Worm (Caenorhabditis elegans) whole organism, young adult: ENCODE data around the gene col-99.

ENCODE experiments used
- C17E4.6 ChIP-seq: fragments of 200-800 bp; sonication (Bioruptor generic); IDR thresholded peaks from 2 replicates; pipeline ENCODE4 v1.3.6; 2022; ENCODE audit warnings: missing genetic modification reagents, missing genetic modification characterization, missing compliant biosample characterization
- F33H1.4 ChIP-seq: fragments of 200-800 bp; sonication (Bioruptor generic); IDR thresholded peaks from 2 replicates; pipeline ENCODE4 v1.3.6; 2022; ENCODE audit warnings: missing genetic modification reagents, missing genetic modification characterization, missing compliant biosample characterization
- F39B2.1 ChIP-seq: fragments of 200-800 bp; sonication (Bioruptor generic); IDR thresholded peaks from 2 replicates; pipeline ENCODE4 v1.3.6; 2022; ENCODE audit warnings: missing genetic modification reagents, missing genetic modification characterization, missing compliant biosample characterization
- T07F8.4 ChIP-seq: sonication (generic microtip); optimal IDR thresholded peaks from 2 replicates; lab custom pipeline; 2016; ENCODE audit warnings: mild to moderate bottlenecking, missing genetic modification characterization, moderate library complexity, missing compliant biosample characterization
- Y56A3A.18 ChIP-seq: fragments of 200-800 bp; sonication (Bioruptor generic); IDR thresholded peaks from 2 replicates; pipeline ENCODE4 v1.3.6; 2022; ENCODE audit warnings: missing genetic modification reagents, missing genetic modification characterization, missing compliant biosample characterization
- Y95B8A.8 ChIP-seq: fragments of 200-800 bp; sonication (Bioruptor generic); IDR thresholded peaks from 2 replicates; pipeline ENCODE4 v1.3.6; 2022; ENCODE audit warnings: missing genetic modification reagents, missing genetic modification characterization, missing compliant biosample characterization
- aptf-2 ChIP-seq: fragments of 200-800 bp; sonication (Bioruptor generic); conservative IDR thresholded peaks from 2 replicates; pipeline ENCODE4 v1.3.6; 2022; ENCODE audit warnings: missing genetic modification reagents, missing genetic modification characterization, missing compliant biosample characterization
- aptf-3 ChIP-seq: fragments of 200-800 bp; sonication (Bioruptor generic); IDR thresholded peaks from 2 replicates; pipeline ENCODE4 v1.3.6; 2022; ENCODE audit warnings: missing genetic modification characterization, missing compliant biosample characterization
- attf-3 ChIP-seq: fragments of 200-800 bp; sonication (Bioruptor generic); conservative IDR thresholded peaks from 2 replicates; pipeline ENCODE4 v1.3.6; 2022; ENCODE audit warnings: missing genetic modification reagents, missing genetic modification characterization, missing compliant biosample characterization
- bed-1 ChIP-seq: fragments of 200-800 bp; sonication (Bioruptor generic); IDR thresholded peaks from 2 replicates; pipeline ENCODE4 v1.3.6; 2022; ENCODE audit warnings: missing genetic modification reagents, missing genetic modification characterization, missing compliant biosample characterization
- cebp-1 ChIP-seq, 2 experiments: fragments of 200-800 bp in 1 of 2; sonication (Bioruptor generic) in 1 of 2; sonication (generic microtip) in 1 of 2; IDR thresholded peaks in 1 of 2; optimal IDR thresholded peaks in 1 of 2; 2 replicates each; pipeline versions ENCODE4 v1.3.6 to Lab custom; 2017 to 2022; ENCODE audit warnings: missing compliant biosample characterization in 2 of 2, missing genetic modification characterization in 2 of 2, mild to moderate bottlenecking in 1 of 2, missing genetic modification reagents in 1 of 2, moderate library complexity in 1 of 2
- ceh-40 ChIP-seq: fragments of 200-800 bp; sonication (Bioruptor generic); IDR thresholded peaks from 2 replicates; pipeline ENCODE4 v1.3.6; 2022; ENCODE audit warnings: missing genetic modification characterization, missing compliant biosample characterization
- ceh-91 ChIP-seq: fragments of 200-800 bp; sonication (Bioruptor generic); IDR thresholded peaks from 2 replicates; pipeline ENCODE4 v1.3.6; 2022; ENCODE audit warnings: missing genetic modification reagents, missing genetic modification characterization, missing compliant biosample characterization
- hmg-1.2 ChIP-seq: fragments of 200-800 bp; sonication (Bioruptor generic); IDR thresholded peaks from 2 replicates; pipeline ENCODE4 v1.3.6; 2022; ENCODE audit warnings: missing genetic modification reagents, missing genetic modification characterization, missing compliant biosample characterization
- hmg-20 ChIP-seq: fragments of 200-800 bp; sonication (Bioruptor generic); IDR thresholded peaks from 2 replicates; pipeline ENCODE4 v1.3.6; 2022; ENCODE audit warnings: missing genetic modification reagents, missing genetic modification characterization, missing compliant biosample characterization
- hrde-1 ChIP-seq: sonication (generic microtip); optimal IDR thresholded peaks from 2 replicates; lab custom pipeline; 2016; ENCODE audit warnings: missing genetic modification characterization, mild to moderate bottlenecking, missing compliant biosample characterization, moderate library complexity, missing genotype, missing genetic modification reagents, borderline replicate concordance
- let-526 ChIP-seq: fragments of 200-800 bp; sonication (Bioruptor generic); IDR thresholded peaks from 2 replicates; pipeline ENCODE4 v1.3.6; 2022; ENCODE audit warnings: missing genetic modification reagents, missing genetic modification characterization, missing compliant biosample characterization
- lin-26 ChIP-seq: fragments of 200-800 bp; sonication (Bioruptor generic); IDR thresholded peaks from 2 replicates; pipeline ENCODE4 v1.3.6; 2022; ENCODE audit warnings: missing genetic modification reagents, missing genetic modification characterization, missing compliant biosample characterization
- lsl-1 ChIP-seq: fragments of 200-800 bp; sonication (Bioruptor generic); optimal IDR thresholded peaks from 2 replicates; lab custom pipeline; 2018; ENCODE audit warnings: mild to moderate bottlenecking, missing genetic modification characterization, moderate library complexity, missing compliant biosample characterization
- madf-6 ChIP-seq: fragments of 200-800 bp; sonication (Bioruptor generic); IDR thresholded peaks from 2 replicates; pipeline ENCODE4 v1.3.6; 2022; ENCODE audit warnings: missing genetic modification reagents, missing genetic modification characterization, missing compliant biosample characterization
- madf-8 ChIP-seq: fragments of 200-800 bp; sonication (Bioruptor generic); conservative IDR thresholded peaks from 2 replicates; pipeline ENCODE4 v1.3.6; 2022; ENCODE audit warnings: missing genetic modification reagents, missing genetic modification characterization, missing compliant biosample characterization
- mel-28 ChIP-seq: sonication (generic microtip); optimal IDR thresholded peaks from 2 replicates; lab custom pipeline; 2016; ENCODE audit warnings: borderline replicate concordance, mild to moderate bottlenecking, missing genetic modification characterization, missing compliant biosample characterization
- nhr-179 ChIP-seq: sonication (generic microtip); optimal IDR thresholded peaks from 2 replicates; lab custom pipeline; 2016; ENCODE audit warnings: mild to moderate bottlenecking, missing genetic modification characterization, missing compliant biosample characterization
- nhr-80 ChIP-seq: sonication (generic microtip); optimal IDR thresholded peaks from 2 replicates; lab custom pipeline; 2016; ENCODE audit warnings: missing genetic modification characterization, missing compliant biosample characterization
- rcor-1 ChIP-seq: fragments of 200-800 bp; sonication (Bioruptor generic); IDR thresholded peaks from 2 replicates; pipeline ENCODE4 v1.3.6; 2022; ENCODE audit warnings: missing genetic modification reagents, missing genetic modification characterization, missing compliant biosample characterization
- rpc-1 ChIP-seq, 2 experiments: fragments of 150-350 bp in 1 of 2; sonication (generic microtip) in 1 of 2; optimal IDR thresholded peaks; 2 replicates each; lab custom pipeline; 2014 to 2018; ENCODE audit warnings: missing biosample characterization in 1 of 2, missing genetic modification characterization in 1 of 2, missing genetic modification reagents in 1 of 2, missing genotype in 1 of 2
- tlf-1 ChIP-seq: fragments of 200-800 bp; sonication (Bioruptor generic); optimal IDR thresholded peaks from 2 replicates; lab custom pipeline; 2018; ENCODE audit warnings: mild to moderate bottlenecking, missing genetic modification characterization, missing compliant biosample characterization
- xnd-1 ChIP-seq: sonication (generic microtip); optimal IDR thresholded peaks from 2 replicates; lab custom pipeline; 2016; ENCODE audit warnings: missing genotype, missing genetic modification reagents, missing genetic modification characterization, missing compliant biosample characterization
- zim-3 ChIP-seq: sonication (generic microtip); optimal IDR thresholded peaks from 2 replicates; lab custom pipeline; 2017; ENCODE audit warnings: mild to moderate bottlenecking, missing genetic modification characterization, moderate library complexity, missing compliant biosample characterization

The col-99 gene

ce11 chrIV:187336-187735, 39.6 kb upstream of the col-99 start:
- TF ChIP-seq cebp-1 (GFP tag; IDR thresholded peaks at IDR 0.05; lab: Robert Waterston, UW) (0 out of 2 replicates have a peak, but pooled peaks have one; percentile 55), cebp-1 (tag; optimal IDR thresholded peaks at IDR 0.05; lab: Kevin White, UChicago) (peak; percentile 37), nhr-80 (tag; lab: Kevin White, UChicago) (peak; percentile 76), aptf-2 (GFP tag; lab: Robert Waterston, UW) (no peak), ceh-40 (GFP tag; lab: Robert Waterston, UW) (0 out of 2 replicates have a peak, but pooled peaks have one; percentile 9)
- TF ChIP-seq, all 124 proteins: peak for 3

- no peak for TF ChIP-seq Y95B8A.8 (GFP tag; lab: Robert Waterston, UW)
- peak; percentile 26; the same call in 1 of the 2 replicates for TF ChIP-seq hmg-1.2 (GFP tag; lab: Robert Waterston, UW)
These were observed 38.4 kb upstream of the col-99 start for ce11 chrIV:186110-186509.

- TF ChIP-seq Y56A3A.18 (GFP tag; lab: Robert Waterston, UW) (0 out of 2 replicates have a peak, but pooled peaks have one; percentile 24), ceh-40 (GFP tag; lab: Robert Waterston, UW) (no peak)
These were observed 36.5 kb upstream of the col-99 start, which contains the start of gene pnc-1 for ce11 chrIV:184184-184583. TSS of gene pnc-1 (plus strand) at chrIV:184484.

ce11 chrIV:183519-183918, 35.8 kb upstream of the col-99 start:
- TF ChIP-seq lsl-1 (GFP tag; lab: Kevin White, UChicago) (peak; percentile 81), rcor-1 (GFP tag; lab: Robert Waterston, UW) (no peak), madf-6 (peak; percentile 51), F33H1.4 (GFP tag; lab: Robert Waterston, UW) (peak; percentile 79), let-526 (GFP tag; lab: Robert Waterston, UW) (no peak), xnd-1 (tag; lab: Kevin White, UChicago) (peak; percentile 55), hrde-1 (no peak), C17E4.6 (GFP tag; lab: Robert Waterston, UW) (no peak)
- TF ChIP-seq, all 124 proteins: peak for 4

- no peak for TF ChIP-seq F39B2.1
- TF ChIP-seq zim-3 (tag; lab: Kevin White, UChicago): no peak
- TF ChIP-seq aptf-3: no peak
- TF ChIP-seq mel-28 (tag; lab: Kevin White, UChicago): no peak
- no peak for TF ChIP-seq madf-8 (GFP tag; lab: Robert Waterston, UW)
- no peak for TF ChIP-seq attf-3 (GFP tag; lab: Robert Waterston, UW)
- TF ChIP-seq nhr-179: no peak
- TF ChIP-seq bed-1 (GFP tag; lab: Robert Waterston, UW): no peak
- TF ChIP-seq hmg-20: no peak
- TF ChIP-seq T07F8.4: no peak
- TF ChIP-seq tlf-1 (GFP tag; lab: Kevin White, UChicago): no peak
- TF ChIP-seq rpc-1 (optimal IDR thresholded peaks at IDR 0.05; lab: Kevin White, UChicago): no peak
- no peak for TF ChIP-seq rpc-1 (tag; optimal IDR thresholded peaks at IDR 0.05; lab: Kevin White, UChicago)
- TF ChIP-seq lin-26 (GFP tag; lab: Robert Waterston, UW): no peak
These were observed 32.0 kb upstream of the col-99 start for ce11 chrIV:179700-180099.

- no peak for TF ChIP-seq ceh-91 (GFP tag; lab: Robert Waterston, UW)
- TF ChIP-seq cebp-1 (GFP tag; IDR thresholded peaks at IDR 0.05; lab: Robert Waterston, UW): no peak
- TF ChIP-seq cebp-1 (tag; optimal IDR thresholded peaks at IDR 0.05; lab: Kevin White, UChicago): no peak
These were observed 31.0 kb upstream of the col-99 start, which contains the start of gene tcl-2 for ce11 chrIV:178696-179095. TSS of gene tcl-2 (plus strand) at chrIV:179083.
